Fruit fly (Drosophila melanogaster) whole organism, embryonic: ENCODE data around the gene osk.

Source experiments
- Asciz ChIP-seq: fragments of 200-800 bp; sonication (Bioruptor generic); optimal IDR thresholded peaks from 2 replicates; lab custom pipeline; 2017; ENCODE audit warnings: missing biosample characterization, mild to moderate bottlenecking, missing genetic modification characterization, missing genetic modification reagents
- CG10147 ChIP-seq: fragments of 200-800 bp; sonication (Bioruptor generic); optimal IDR thresholded peaks from 2 replicates; lab custom pipeline; 2019; ENCODE audit warnings: missing biosample characterization, mild to moderate bottlenecking, missing genetic modification characterization, moderate library complexity
- CG1024 ChIP-seq: fragments of 200-800 bp; sonication (Bioruptor generic); IDR thresholded peaks from 2 replicates; pipeline ENCODE4 v1.3.6; 2022; ENCODE audit warnings: missing biosample characterization, missing genetic modification characterization
- CG10267 ChIP-seq: fragments of 200-800 bp; sonication (Bioruptor generic); optimal IDR thresholded peaks from 2 replicates; lab custom pipeline; 2018; ENCODE audit warnings: missing biosample characterization, mild to moderate bottlenecking, missing genetic modification characterization, moderate library complexity
- CG10366 ChIP-seq: fragments of 200-800 bp; sonication (Bioruptor generic); IDR thresholded peaks from 2 replicates; pipeline ENCODE4 v1.3.6; 2022; ENCODE audit warnings: missing biosample characterization, missing genetic modification characterization
- CG10431 ChIP-seq: fragments of 200-800 bp; sonication (Bioruptor generic); optimal IDR thresholded peaks from 3 replicates; lab custom pipeline; 2018; ENCODE audit warnings: missing biosample characterization, mild to moderate bottlenecking, missing genetic modification characterization
- CG11696 ChIP-seq: fragments of 200-800 bp; sonication (Bioruptor generic); IDR thresholded peaks from 2 replicates; pipeline ENCODE4 v1.3.6; 2022; ENCODE audit warnings: missing biosample characterization, missing genetic modification characterization
- CG12155 ChIP-seq: fragments of 200-800 bp; sonication (Bioruptor generic); optimal IDR thresholded peaks from 3 replicates; lab custom pipeline; 2016; ENCODE audit warnings: missing biosample characterization, missing genetic modification characterization
- CG12391 ChIP-seq: fragments of 200-800 bp; sonication (Bioruptor generic); optimal IDR thresholded peaks from 3 replicates; lab custom pipeline; 2018; ENCODE audit warnings: missing biosample characterization, mild to moderate bottlenecking, missing genetic modification characterization, moderate library complexity
- CG14667 ChIP-seq: fragments of 200-800 bp; sonication (Bioruptor generic); IDR thresholded peaks from 2 replicates; pipeline ENCODE4 v1.3.6; 2022; ENCODE audit warnings: missing biosample characterization, missing genetic modification characterization
- CG15479 ChIP-seq: fragments of 200-800 bp; sonication (Bioruptor generic); optimal IDR thresholded peaks from 3 replicates; lab custom pipeline; 2019; ENCODE audit warnings: missing biosample characterization, mild to moderate bottlenecking, missing genetic modification characterization, moderate library complexity
- CG1603 ChIP-seq: fragments of 200-800 bp; sonication (Bioruptor generic); optimal IDR thresholded peaks from 2 replicates; lab custom pipeline; 2019; ENCODE audit warnings: missing biosample characterization, mild to moderate bottlenecking, missing genetic modification characterization, moderate library complexity
- CG3163 ChIP-seq: fragments of 200-800 bp; sonication (Bioruptor generic); optimal IDR thresholded peaks from 3 replicates; lab custom pipeline; 2016; ENCODE audit warnings: missing biosample characterization, missing genetic modification characterization
- CG3281 ChIP-seq: fragments of 200-800 bp; sonication (Bioruptor generic); optimal IDR thresholded peaks from 3 replicates; lab custom pipeline; 2017; ENCODE audit warnings: missing biosample characterization, mild to moderate bottlenecking, missing genetic modification characterization
- CG4360 ChIP-seq: fragments of 200-800 bp; sonication (Bioruptor generic); IDR thresholded peaks from 2 replicates; pipeline ENCODE4 v1.3.6; 2022; ENCODE audit warnings: missing biosample characterization, missing genetic modification characterization
- CG9932 ChIP-seq: fragments of 200-800 bp; sonication (Bioruptor generic); IDR thresholded peaks from 2 replicates; pipeline ENCODE4 v1.3.6; 2022; ENCODE audit warnings: missing biosample characterization, missing genetic modification characterization
- Elba2 ChIP-seq: fragments of 200-800 bp; sonication (Bioruptor generic); optimal IDR thresholded peaks from 3 replicates; lab custom pipeline; 2016; ENCODE audit warnings: missing biosample characterization, missing genetic modification characterization
- Fer3 ChIP-seq: fragments of 200-800 bp; sonication (Bioruptor generic); optimal IDR thresholded peaks from 2 replicates; lab custom pipeline; 2018; ENCODE audit warnings: missing biosample characterization, mild to moderate bottlenecking, missing genetic modification characterization, moderate library complexity
- Gsc ChIP-seq: fragments of 200-800 bp; sonication (Bioruptor generic); IDR thresholded peaks from 2 replicates; pipeline ENCODE4 v1.3.6; 2022; ENCODE audit warnings: missing biosample characterization, missing genetic modification characterization
- Ravus ChIP-seq: fragments of 200-800 bp; sonication (Bioruptor generic); IDR thresholded peaks from 2 replicates; pipeline ENCODE4 v1.3.6; 2022; ENCODE audit warnings: missing biosample characterization, missing genetic modification characterization
- Side ChIP-seq: fragments of 200-800 bp; sonication (Bioruptor generic); optimal IDR thresholded peaks from 2 replicates; lab custom pipeline; 2016; ENCODE audit warnings: missing biosample characterization, missing genetic modification characterization
- Sox102F ChIP-seq: fragments of 200-800 bp; sonication (Bioruptor generic); optimal IDR thresholded peaks from 2 replicates; lab custom pipeline; 2018; ENCODE audit warnings: missing biosample characterization, mild to moderate bottlenecking, missing genetic modification characterization, moderate library complexity
- Sry-δ ChIP-seq: fragments of 200-800 bp; sonication (Bioruptor generic); optimal IDR thresholded peaks from 2 replicates; lab custom pipeline; 2016; ENCODE audit warnings: missing biosample characterization, missing genetic modification characterization
- Taf1 ChIP-seq: fragments of 200-800 bp; sonication (Bioruptor generic); IDR thresholded peaks from 2 replicates; pipeline ENCODE4 v1.3.6; 2022; ENCODE audit warnings: missing biosample characterization, missing genetic modification characterization
- Tbp ChIP-seq: fragments of >200 bp; optimal IDR thresholded peaks from 2 replicates; lab custom pipeline; 2018; ENCODE audit warnings: missing biosample characterization, missing genetic modification characterization
- chif ChIP-seq, 2 experiments: fragments of 200-800 bp; sonication (Bioruptor generic); optimal IDR thresholded peaks; 3 replicates each; lab custom pipeline; 2016; ENCODE audit warnings: missing biosample characterization in 2 of 2, missing genetic modification characterization in 2 of 2
- dmrt11E ChIP-seq: fragments of 200-800 bp; sonication (Bioruptor generic); optimal IDR thresholded peaks from 3 replicates; lab custom pipeline; 2018; ENCODE audit warnings: missing biosample characterization, mild to moderate bottlenecking, missing genetic modification characterization, moderate library complexity
- dpn ChIP-seq, 2 experiments: fragments of 200-800 bp; sonication (Bioruptor generic); optimal IDR thresholded peaks; 3 replicates each; lab custom pipeline; 2016; ENCODE audit warnings: missing biosample characterization in 2 of 2, missing genetic modification characterization in 2 of 2
- hkb ChIP-seq, 2 experiments: fragments of 200-800 bp in 1 of 2; fragments of >200 bp in 1 of 2; sonication (Bioruptor generic) in 1 of 2; IDR thresholded peaks in 1 of 2; optimal IDR thresholded peaks in 1 of 2; 2 replicates each; pipeline versions ENCODE4 v1.3.6 to Lab custom; 2017 to 2022; ENCODE audit warnings: missing biosample characterization in 1 of 2, missing genetic modification characterization in 1 of 2
- ind ChIP-seq: fragments of 200-800 bp; sonication (Bioruptor generic); optimal IDR thresholded peaks from 3 replicates; lab custom pipeline; 2016; ENCODE audit warnings: missing biosample characterization, missing genetic modification characterization
- insv ChIP-seq, 2 experiments: fragments of 200-800 bp; sonication (Bioruptor generic); optimal IDR thresholded peaks; 3 replicates each; lab custom pipeline; 2016 to 2018; ENCODE audit warnings: missing biosample characterization in 2 of 2, missing genetic modification characterization in 2 of 2
- kay ChIP-seq: fragments of 200-800 bp; sonication (Bioruptor generic); optimal IDR thresholded peaks from 2 replicates; lab custom pipeline; 2016; ENCODE audit warnings: missing biosample characterization, missing genetic modification characterization
- lmd ChIP-seq: fragments of 200-800 bp; sonication (Bioruptor generic); IDR thresholded peaks from 2 replicates; pipeline ENCODE4 v1.3.6; 2022; ENCODE audit warnings: missing biosample characterization, missing genetic modification characterization
- pan ChIP-seq, 4 experiments: fragments of >200 bp in 3 of 4; fragments of 200-800 bp in 1 of 4; sonication (Bioruptor generic) in 1 of 4; optimal IDR thresholded peaks in 3 of 4; IDR thresholded peaks in 1 of 4; 2 replicates each; pipeline versions ENCODE4 v1.3.6 to Lab custom; 2017 to 2022; ENCODE audit warnings: missing biosample characterization in 2 of 4, missing genetic modification characterization in 2 of 4, mixed read lengths in 1 of 4
- pros ChIP-seq: fragments of 200-800 bp; sonication (Bioruptor generic); optimal IDR thresholded peaks from 3 replicates; lab custom pipeline; 2019; ENCODE audit warnings: missing biosample characterization, mild to moderate bottlenecking, missing genetic modification characterization, moderate library complexity
- repo ChIP-seq: fragments of 200-800 bp; sonication (Bioruptor generic); optimal IDR thresholded peaks from 2 replicates; lab custom pipeline; 2016; ENCODE audit warnings: missing biosample characterization, missing genetic modification characterization
- sqz ChIP-seq: fragments of 200-800 bp; sonication (Bioruptor generic); optimal IDR thresholded peaks from 3 replicates; lab custom pipeline; 2018; ENCODE audit warnings: missing biosample characterization, mild to moderate bottlenecking, missing genetic modification characterization
- stc ChIP-seq: fragments of 200-800 bp; sonication (Bioruptor generic); IDR thresholded peaks from 2 replicates; pipeline ENCODE4 v1.3.6; 2022; ENCODE audit warnings: missing biosample characterization, missing genetic modification characterization
- twi ChIP-seq: fragments of 200-800 bp; optimal IDR thresholded peaks from 2 replicates; lab custom pipeline; 2019; ENCODE audit warnings: missing biosample characterization, mild to moderate bottlenecking, missing genetic modification characterization, moderate library complexity
- vfl ChIP-seq: fragments of 200-800 bp; sonication (Bioruptor generic); optimal IDR thresholded peaks from 2 replicates; lab custom pipeline; 2016; ENCODE audit warnings: missing biosample characterization, missing genetic modification characterization

osk gene

dm6 chr3R:8927817-8928625 lies 6.9 kb upstream of the osk start (continued):
- no peak for TF ChIP-seq hkb (optimal IDR thresholded peaks at IDR 0.05; lab: Kevin White, UChicago)
- TF ChIP-seq hkb (GFP tag; IDR thresholded peaks at IDR 0.05; lab: Robert Waterston, UW): peak; percentile 55
- peak; percentile 83 to 91 for TF ChIP-seq chif (GFP tag; optimal IDR thresholded peaks at IDR 0.05; lab: Kevin White, UChicago)
- peak; percentile 83 for TF ChIP-seq CG12391
- TF ChIP-seq pan (optimal IDR thresholded peaks at IDR 0.05; lab: Kevin White, UChicago): no peak
- TF ChIP-seq pan (GFP tag; optimal IDR thresholded peaks at IDR 0.05 in 1 of 2, IDR thresholded peaks at IDR 0.05 in 1 of 2): peak in 1 of 2 experiments; percentile 55
- TF ChIP-seq stc (GFP tag; lab: Robert Waterston, UW): peak; percentile 63
- peak; percentile 45; the same call in 1 of the 2 replicates for TF ChIP-seq CG9932 (GFP tag; lab: Robert Waterston, UW)
- TF ChIP-seq ind (GFP tag; lab: Kevin White, UChicago): peak; percentile 81
- TF ChIP-seq Side (GFP tag; lab: Kevin White, UChicago): peak; percentile 69
- TF ChIP-seq CG3281 (GFP tag; lab: Kevin White, UChicago): peak; percentile 77
- TF ChIP-seq Tbp (GFP tag; lab: Kevin White, UChicago): no peak
- peak; percentile 44 for TF ChIP-seq CG10431 (GFP tag; lab: Kevin White, UChicago)
- peak; percentile 72 for TF ChIP-seq vfl
- TF ChIP-seq Gsc: no peak
- TF ChIP-seq CG4360 (GFP tag; lab: Robert Waterston, UW): peak; percentile 82
- peak; percentile 39 for TF ChIP-seq repo (GFP tag; lab: Kevin White, UChicago)
- peak; percentile 21; the same call in 1 of the 2 replicates for TF ChIP-seq CG10366
- peak; percentile 80 for TF ChIP-seq CG1603
- TF ChIP-seq CG3163: peak; percentile 41
- peak; percentile 27 for TF ChIP-seq kay (GFP tag; lab: Kevin White, UChicago)
- TF ChIP-seq Asciz (GFP tag; lab: Kevin White, UChicago): peak; percentile 86
- peak; percentile 92 for TF ChIP-seq dmrt11E
- peak; percentile 40; the same call in 1 of the 2 replicates for TF ChIP-seq CG1024 (GFP tag; lab: Robert Waterston, UW)
- peak; percentile 79 for TF ChIP-seq CG10267 (tag; lab: Kevin White, UChicago)
- TF ChIP-seq lmd: peak; percentile 76

dm6 chr3R:8929703-8930102 lies 5.2 kb upstream of the osk start:
- TF ChIP-seq Sry-δ (no peak), CG11696 (0 out of 2 replicates have a peak, but pooled peaks have one; percentile 16), CG14667 (GFP tag; lab: Robert Waterston, UW) (no peak), pros (GFP tag; lab: Kevin White, UChicago) (peak; percentile 68), dpn (GFP tag; optimal IDR thresholded peaks at IDR 0.05; lab: Kevin White, UChicago) (no peak), Ravus (GFP tag; lab: Robert Waterston, UW) (no peak), sqz (peak; percentile 67), CG15479 (GFP tag; lab: Kevin White, UChicago) (no peak), Fer3 (tag; lab: Kevin White, UChicago) (no peak), CG12155 (GFP tag; lab: Kevin White, UChicago) (no peak), insv (GFP tag; optimal IDR thresholded peaks at IDR 0.05; lab: Kevin White, UChicago) (peak in 1 of 2 experiments; percentile 61), Elba2 (no peak), CG10147 (GFP tag; lab: Kevin White, UChicago) (no peak), twi (tag; lab: Kevin White, UChicago) (no peak), CG3281 (GFP tag; lab: Kevin White, UChicago) (peak; percentile 13), Taf1 (GFP tag; lab: Robert Waterston, UW) (no peak), Sox102F (no peak)
- TF ChIP-seq, all 482 proteins: peak for 5
